Fruit fly (Drosophila melanogaster): ENCODE data around the gene dpr6.

dm6 chr3L:9974172-9974896 lies at the start of gene dpr6:
- TF ChIP-seq CG11398 (GFP tag; optimal IDR thresholded peaks at IDR 0.05) (no peak), dmrt99B (tag; optimal IDR thresholded peaks at IDR 0.05) (no peak)
